Worm (Caenorhabditis elegans) whole organism, L1 larva: Measurements from ENCODE around the gene arrd-7.

Experiments
- C16A3.4 ChIP-seq: fragments of 150-350 bp; optimal IDR thresholded peaks from 2 replicates; lab custom pipeline; 2014; ENCODE audit warnings: missing biosample characterization, missing genetic modification characterization
- Y116A8C.19 ChIP-seq: sonication (generic microtip); optimal IDR thresholded peaks from 2 replicates; lab custom pipeline; 2016; ENCODE audit warnings: missing compliant biosample characterization, missing genetic modification characterization, borderline replicate concordance
- aha-1 ChIP-seq: fragments of 150-350 bp; optimal IDR thresholded peaks from 2 replicates; lab custom pipeline; 2014; ENCODE audit warnings: missing biosample characterization, missing genetic modification characterization
- ceh-82 ChIP-seq, 3 experiments: fragments of 150-350 bp in 1 of 3; sonication (generic microtip) in 2 of 3; optimal IDR thresholded peaks; 2 replicates each; lab custom pipeline; 2014 to 2017; ENCODE audit warnings: missing biosample characterization in 3 of 3, missing genetic modification characterization in 3 of 3
- ceh-90 ChIP-seq: sonication (generic microtip); optimal IDR thresholded peaks from 2 replicates; lab custom pipeline; 2016; ENCODE audit warnings: missing genetic modification characterization, missing compliant biosample characterization
- ces-1 ChIP-seq: fragments of 150-350 bp; optimal IDR thresholded peaks from 2 replicates; lab custom pipeline; 2014; ENCODE audit warnings: missing biosample characterization, missing genetic modification reagents, missing genetic modification characterization
- dsc-1 ChIP-seq: sonication (generic microtip); optimal IDR thresholded peaks from 2 replicates; lab custom pipeline; 2016; ENCODE audit warnings: mild to moderate bottlenecking, missing genetic modification characterization, missing compliant biosample characterization
- egl-13 ChIP-seq: sonication (generic microtip); optimal IDR thresholded peaks from 2 replicates; lab custom pipeline; 2016; ENCODE audit warnings: missing genotype, missing genetic modification reagents, missing genetic modification characterization, missing compliant biosample characterization
- elt-2 ChIP-seq: sonication (generic microtip); optimal IDR thresholded peaks from 2 replicates; lab custom pipeline; 2016; ENCODE audit warnings: missing genetic modification characterization, mild to moderate bottlenecking, inconsistent platforms, missing compliant biosample characterization, missing genetic modification reagents
- elt-3 ChIP-seq, 6 experiments: fragments of 150-350 bp in 1 of 6; sonication (generic microtip); optimal IDR thresholded peaks; 2 replicates each; lab custom pipeline; 2017 to 2018; ENCODE audit warnings: missing biosample characterization in 6 of 6, missing genetic modification characterization in 6 of 6, inconsistent platforms in 1 of 6
- fkh-10 ChIP-seq: sonication (generic microtip); optimal IDR thresholded peaks from 2 replicates; lab custom pipeline; 2017; ENCODE audit warnings: missing biosample characterization, missing genetic modification reagents, missing genetic modification characterization
- fkh-4 ChIP-seq: sonication (generic microtip); optimal IDR thresholded peaks from 2 replicates; lab custom pipeline; 2016; ENCODE audit warnings: missing compliant biosample characterization, missing genetic modification characterization, borderline replicate concordance
- grh-1 ChIP-seq: fragments of 200-800 bp; sonication (Bioruptor generic); IDR thresholded peaks from 2 replicates; pipeline ENCODE4 v1.3.6; 2022; ENCODE audit warnings: missing genetic modification reagents, missing genetic modification characterization, missing compliant biosample characterization
- hlh-4 ChIP-seq: sonication (generic microtip); optimal IDR thresholded peaks from 2 replicates; lab custom pipeline; 2016; ENCODE audit warnings: mild to moderate bottlenecking, missing genetic modification characterization, missing compliant biosample characterization
- irx-1 ChIP-seq: sonication (generic microtip); optimal IDR thresholded peaks from 2 replicates; lab custom pipeline; 2016; ENCODE audit warnings: missing genetic modification characterization, missing compliant biosample characterization
- isw-1 ChIP-seq: fragments of 200-800 bp; sonication (Bioruptor generic); IDR thresholded peaks from 2 replicates; pipeline ENCODE4 v1.3.6; 2022; ENCODE audit warnings: missing genetic modification characterization, missing compliant biosample characterization
- jun-1 ChIP-seq: fragments of 150-350 bp; optimal IDR thresholded peaks from 2 replicates; lab custom pipeline; 2014; ENCODE audit warnings: missing biosample characterization, missing genetic modification reagents, missing genetic modification characterization
- lin-13 ChIP-seq: fragments of 150-350 bp; optimal IDR thresholded peaks from 2 replicates; lab custom pipeline; 2014; ENCODE audit warnings: missing biosample characterization, missing genetic modification reagents, missing genetic modification characterization
- lin-14 ChIP-seq: fragments of 200-800 bp; sonication (Bioruptor generic); optimal IDR thresholded peaks from 2 replicates; lab custom pipeline; 2018; ENCODE audit warnings: mild to moderate bottlenecking, missing genetic modification characterization, moderate library complexity, missing compliant biosample characterization
- lin-39 ChIP-seq: fragments of 150-350 bp; optimal IDR thresholded peaks from 2 replicates; lab custom pipeline; 2014; ENCODE audit warnings: missing biosample characterization, missing genetic modification reagents, missing genetic modification characterization
- mab-9 ChIP-seq: fragments of 200-800 bp; sonication (Bioruptor generic); IDR thresholded peaks from 2 replicates; pipeline ENCODE4 v1.3.6; 2022; ENCODE audit warnings: missing genetic modification reagents, missing genetic modification characterization, missing compliant biosample characterization
- mdl-1 ChIP-seq, 2 experiments: fragments of 150-350 bp; optimal IDR thresholded peaks; 2 replicates each; lab custom pipeline; 2014 to 2017; ENCODE audit warnings: missing biosample characterization in 2 of 2, missing genetic modification characterization in 2 of 2, inconsistent platforms in 1 of 2
- nhr-19 ChIP-seq: fragments of 200-800 bp; sonication (Bioruptor generic); conservative IDR thresholded peaks from 2 replicates; pipeline ENCODE4 v1.3.6; 2022; ENCODE audit warnings: missing genetic modification characterization, missing compliant biosample characterization
- nhr-20 ChIP-seq: sonication (generic microtip); optimal IDR thresholded peaks from 2 replicates; lab custom pipeline; 2016; ENCODE audit warnings: mild to moderate bottlenecking, missing genetic modification characterization, missing compliant biosample characterization
- nhr-237 ChIP-seq: fragments of 150-350 bp; optimal IDR thresholded peaks from 2 replicates; lab custom pipeline; 2014; ENCODE audit warnings: missing biosample characterization, missing genetic modification characterization
- nhr-28 ChIP-seq: fragments of 150-350 bp; optimal IDR thresholded peaks from 2 replicates; lab custom pipeline; 2014; ENCODE audit warnings: missing biosample characterization, missing genetic modification characterization
- nhr-71 ChIP-seq: sonication (generic microtip); optimal IDR thresholded peaks from 2 replicates; lab custom pipeline; 2016; ENCODE audit warnings: mild to moderate bottlenecking, missing genetic modification characterization, moderate library complexity, missing compliant biosample characterization
- nhr-77 ChIP-seq: fragments of 150-350 bp; optimal IDR thresholded peaks from 2 replicates; lab custom pipeline; 2014; ENCODE audit warnings: missing biosample characterization, missing genetic modification characterization
- nhr-90 ChIP-seq: sonication (generic microtip); optimal IDR thresholded peaks from 2 replicates; lab custom pipeline; 2016; ENCODE audit warnings: mild to moderate bottlenecking, missing genetic modification characterization, missing compliant biosample characterization; ENCODE audit not compliant: poor library complexity
- pag-3 ChIP-seq: sonication (generic microtip); optimal IDR thresholded peaks from 2 replicates; lab custom pipeline; 2017; ENCODE audit warnings: missing genetic modification characterization, mild to moderate bottlenecking, missing compliant biosample characterization, antibody characterized with exemption, borderline replicate concordance; ENCODE audit not compliant: insufficient read depth
- pax-3 ChIP-seq: fragments of 200-800 bp; sonication (Bioruptor generic); optimal IDR thresholded peaks from 2 replicates; lab custom pipeline; 2018; ENCODE audit warnings: mild to moderate bottlenecking, missing genetic modification characterization, moderate library complexity, missing compliant biosample characterization
- rnt-1 ChIP-seq: sonication (generic microtip); optimal IDR thresholded peaks from 2 replicates; lab custom pipeline; 2016; ENCODE audit warnings: mild to moderate bottlenecking, missing genetic modification characterization, moderate library complexity, missing compliant biosample characterization
- snu-23 ChIP-seq: sonication (generic microtip); optimal IDR thresholded peaks from 2 replicates; lab custom pipeline; 2016; ENCODE audit warnings: missing genetic modification characterization, missing compliant biosample characterization
- sptf-1 ChIP-seq: fragments of 150-350 bp; optimal IDR thresholded peaks from 2 replicates; lab custom pipeline; 2014; ENCODE audit warnings: missing biosample characterization, missing genetic modification characterization
- sup-37 ChIP-seq: fragments of 200-800 bp; sonication (Bioruptor generic); optimal IDR thresholded peaks from 2 replicates; lab custom pipeline; 2018; ENCODE audit warnings: mild to moderate bottlenecking, missing genetic modification characterization, missing compliant biosample characterization
- swsn-7 ChIP-seq: sonication (generic microtip); optimal IDR thresholded peaks from 2 replicates; lab custom pipeline; 2016; ENCODE audit warnings: missing genetic modification characterization, missing compliant biosample characterization
- tlp-1 ChIP-seq: fragments of 150-350 bp; optimal IDR thresholded peaks from 2 replicates; lab custom pipeline; 2014; ENCODE audit warnings: missing biosample characterization, missing genetic modification characterization
- unc-130 ChIP-seq: fragments of 150-350 bp; optimal IDR thresholded peaks from 2 replicates; lab custom pipeline; 2017; ENCODE audit warnings: missing biosample characterization, missing genetic modification characterization, inconsistent platforms
- unc-30 ChIP-seq: sonication (generic microtip); optimal IDR thresholded peaks from 2 replicates; lab custom pipeline; 2017; ENCODE audit warnings: missing biosample characterization, missing genetic modification characterization
- unc-62 ChIP-seq: fragments of 150-350 bp; optimal IDR thresholded peaks from 2 replicates; lab custom pipeline; 2014; ENCODE audit warnings: missing biosample characterization, missing genetic modification reagents, missing genetic modification characterization
- unc-86 ChIP-seq: sonication (generic microtip); optimal IDR thresholded peaks from 2 replicates; lab custom pipeline; 2016; ENCODE audit warnings: missing genetic modification characterization, missing compliant biosample characterization
- xbp-1 ChIP-seq: sonication (generic microtip); optimal IDR thresholded peaks from 2 replicates; lab custom pipeline; 2016; ENCODE audit warnings: missing genetic modification characterization, missing compliant biosample characterization
- ztf-4 ChIP-seq: fragments of 150-350 bp; optimal IDR thresholded peaks from 2 replicates; lab custom pipeline; 2014; ENCODE audit warnings: missing biosample characterization, missing genetic modification characterization

The arrd-7 gene

ce11 chrII:12062521-12062920 lies at the start of gene arrd-7:
Gene arrd-7 (minus strand): TSS chrII:12062621.
- no peak for TF ChIP-seq unc-86
- TF ChIP-seq nhr-71 (tag; lab: Kevin White, UChicago): no peak
- no peak for TF ChIP-seq unc-130 (tag; lab: Kevin White, UChicago)
- TF ChIP-seq xbp-1 (tag; lab: Kevin White, UChicago): no peak
- no peak for TF ChIP-seq pax-3 (tag; lab: Kevin White, UChicago)
- TF ChIP-seq nhr-237 (tag; lab: Kevin White, UChicago): no peak
- no peak for TF ChIP-seq aha-1
- TF ChIP-seq snu-23 (GFP tag; lab: Kevin White, UChicago): no peak

- TF ChIP-seq nhr-20: no peak
- TF ChIP-seq unc-62 (GFP tag; lab: Kevin White, UChicago): no peak
- TF ChIP-seq ztf-4 (tag; lab: Kevin White, UChicago): no peak
- no peak for TF ChIP-seq nhr-237 (tag; lab: Kevin White, UChicago)
- no peak for TF ChIP-seq lin-39 (tag; lab: Kevin White, UChicago)
- no peak for TF ChIP-seq hlh-4 (tag; lab: Kevin White, UChicago)
- no peak for TF ChIP-seq sptf-1 (tag; lab: Kevin White, UChicago)
- no peak for TF ChIP-seq ces-1 (GFP tag; lab: Kevin White, UChicago)
- no peak for TF ChIP-seq Y116A8C.19 (tag; lab: Kevin White, UChicago)
- TF ChIP-seq fkh-10 (GFP tag; lab: Kevin White, UChicago): no peak
Observed at ce11 chrII:12110997-12111396, 48.6 kb upstream of the arrd-7 start.

ce11 chrII:12108843-12109242 lies 46.4 kb upstream of the arrd-7 start:
- no peak for TF ChIP-seq C16A3.4 (tag; lab: Kevin White, UChicago)
- no peak for TF ChIP-seq Y116A8C.19 (tag; lab: Kevin White, UChicago)
- no peak for TF ChIP-seq nhr-90 (tag; lab: Kevin White, UChicago)
- TF ChIP-seq elt-2 (tag; lab: Kevin White, UChicago): no peak
- no peak for TF ChIP-seq unc-130 (tag; lab: Kevin White, UChicago)
- TF ChIP-seq nhr-28 (tag; lab: Kevin White, UChicago): no peak

ce11 chrII:12107840-12108239 lies 45.4 kb upstream of the arrd-7 start, which contains the start of gene Y17G7B.18:
Gene Y17G7B.18 (minus strand): TSS chrII:12107857.
- TF ChIP-seq elt-2 (tag; lab: Kevin White, UChicago): no peak
- peak; percentile 19 for TF ChIP-seq nhr-237 (tag; lab: Kevin White, UChicago)
- peak; percentile 50 for TF ChIP-seq fkh-10 (GFP tag; lab: Kevin White, UChicago)
- TF ChIP-seq unc-62 (GFP tag; lab: Kevin White, UChicago): no peak
- peak; percentile 71 for TF ChIP-seq lin-14 (GFP tag; lab: Kevin White, UChicago)
- peak; percentile 62 for TF ChIP-seq nhr-19
- no peak for TF ChIP-seq Y116A8C.19 (tag; lab: Kevin White, UChicago)
- TF ChIP-seq nhr-77 (tag; lab: Kevin White, UChicago): peak; percentile 24
- peak in 1 of 6 experiments; percentile 56 for TF ChIP-seq elt-3 (tag; optimal IDR thresholded peaks at IDR 0.05; lab: Kevin White, UChicago)
- TF ChIP-seq unc-86: peak; percentile 83
- peak; percentile 79 for TF ChIP-seq rnt-1
- peak; percentile 72 for TF ChIP-seq dsc-1 (tag; lab: Kevin White, UChicago)
- TF ChIP-seq nhr-90 (tag; lab: Kevin White, UChicago): peak; percentile 46
- peak; percentile 70 for TF ChIP-seq xbp-1 (tag; lab: Kevin White, UChicago)
- no peak for TF ChIP-seq pag-3 (tag; lab: Kevin White, UChicago)
- no peak for TF ChIP-seq unc-130 (tag; lab: Kevin White, UChicago)
- TF ChIP-seq snu-23 (GFP tag; lab: Kevin White, UChicago): peak; percentile 80
- TF ChIP-seq ces-1 (GFP tag; lab: Kevin White, UChicago): no peak
- TF ChIP-seq swsn-7: peak; percentile 75
- TF ChIP-seq hlh-4 (tag; lab: Kevin White, UChicago): no peak
- peak in 1 of 2 experiments; percentile 29 for TF ChIP-seq mdl-1 (tag; optimal IDR thresholded peaks at IDR 0.05; lab: Kevin White, UChicago)
- peak; percentile 54 for TF ChIP-seq lin-13 (GFP tag; lab: Kevin White, UChicago)
- no peak for TF ChIP-seq tlp-1 (tag; lab: Kevin White, UChicago)
- no peak for TF ChIP-seq sup-37 (GFP tag; lab: Kevin White, UChicago)
- TF ChIP-seq irx-1 (tag; lab: Kevin White, UChicago): peak; percentile 64
- TF ChIP-seq jun-1 (tag; lab: Kevin White, UChicago): peak; percentile 35
- TF ChIP-seq C16A3.4 (tag; lab: Kevin White, UChicago): peak; percentile 67
- TF ChIP-seq unc-30 (tag; lab: Kevin White, UChicago): no peak
- TF ChIP-seq ceh-82 (tag; optimal IDR thresholded peaks at IDR 0.05; lab: Kevin White, UChicago): peak; percentile 65 to 90 (median 68)
- TF ChIP-seq ceh-90 (tag; lab: Kevin White, UChicago): no peak
- TF ChIP-seq mab-9 (GFP tag; lab: Robert Waterston, UW): peak; percentile 70
- peak; percentile 66 for TF ChIP-seq egl-13 (tag; lab: Kevin White, UChicago)
- peak; percentile 51 for TF ChIP-seq isw-1
- TF ChIP-seq grh-1 (GFP tag; lab: Robert Waterston, UW): no peak
- TF ChIP-seq fkh-4: no peak
